Fruit fly (Drosophila melanogaster): ENCODE measurements around the gene mRpS24.
A peak's percentile ranks its signal among the peaks of the same experiment; 100 is the strongest.

mRpS24 gene

DNA sequence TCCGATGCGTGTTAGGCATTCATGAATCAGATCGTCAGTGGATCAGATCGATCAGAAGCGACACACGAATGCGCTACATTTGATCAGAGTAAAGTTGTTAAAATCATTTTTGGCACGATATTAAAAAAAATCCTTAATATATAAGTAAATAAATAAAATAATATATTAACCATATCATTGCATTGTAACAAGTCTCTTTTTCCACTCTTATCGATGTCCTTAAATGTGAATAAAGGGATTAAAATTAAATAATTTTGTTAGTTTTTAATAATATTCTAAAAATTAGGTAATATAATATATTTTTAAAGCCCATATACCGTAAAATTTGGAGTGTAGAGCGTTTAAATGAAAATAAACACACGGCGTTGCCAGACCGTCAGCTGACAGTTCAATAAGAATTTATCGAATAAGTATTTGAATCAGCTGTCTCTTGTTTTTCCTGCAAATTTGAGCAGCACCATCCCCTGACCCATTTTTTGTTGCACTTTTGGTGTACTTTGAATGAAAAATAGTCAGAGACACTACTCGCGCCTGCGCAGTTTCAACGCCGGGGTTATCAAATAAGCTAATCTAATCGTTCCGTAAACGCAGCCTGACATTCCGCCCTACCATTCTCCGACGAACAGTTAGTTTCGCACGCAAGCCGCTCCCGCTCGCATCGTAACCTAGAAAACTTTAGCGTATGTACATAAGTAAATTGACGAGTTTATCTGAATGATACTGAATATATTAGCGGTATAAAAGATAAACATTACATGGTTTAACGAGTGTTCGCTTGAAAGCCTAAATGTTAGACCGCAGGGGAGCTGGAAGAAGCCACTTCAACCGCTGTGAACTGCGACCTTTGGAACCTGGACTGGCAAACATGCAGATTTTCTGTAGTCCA is 11.2 kb downstream of the mRpS24 start, which contains the start of the genes p38a and CG6178 (continued):
- TF ChIP-seq ERR (GFP tag; optimal IDR thresholded peaks at IDR 0.05), result no peak
- peak; percentile 82 for TF ChIP-seq toy (GFP tag; IDR thresholded peaks at IDR 0.05)
- TF ChIP-seq TFAM (GFP tag; optimal IDR thresholded peaks at IDR 0.05), result no peak
- peak; percentile 98 for TF ChIP-seq CG9727 (GFP tag; optimal IDR thresholded peaks at IDR 0.05)
- peak; percentile 13 for TF ChIP-seq CG9876 (GFP tag; optimal IDR thresholded peaks at IDR 0.05)
- peak in 1 of 2 experiments; percentile 97 for TF ChIP-seq Eip74EF (GFP tag; optimal IDR thresholded peaks at IDR 0.05)
- peak; percentile 43 to 53 for TF ChIP-seq Pdp1 (GFP tag; optimal IDR thresholded peaks at IDR 0.05)
- TF ChIP-seq CG13775 (GFP tag; optimal IDR thresholded peaks at IDR 0.05), result peak; percentile 98
- TF ChIP-seq HmgD (GFP tag; optimal IDR thresholded peaks at IDR 0.05), result no peak
- TF ChIP-seq Tbp (GFP tag; optimal IDR thresholded peaks at IDR 0.05), result no peak
- peak; percentile 98 for TF ChIP-seq D19A (tag; optimal IDR thresholded peaks at IDR 0.05)
- TF ChIP-seq esg (GFP tag; conservative IDR thresholded peaks at IDR 0.05), result peak; percentile 97
- peak; percentile 91 for TF ChIP-seq CG6175 (GFP tag; IDR thresholded peaks at IDR 0.05)
- TF ChIP-seq CG14710 (tag; optimal IDR thresholded peaks at IDR 0.05), result peak; percentile 97
- no peak for TF ChIP-seq prd (optimal IDR thresholded peaks at IDR 0.05)
- TF ChIP-seq prd (GFP tag; IDR thresholded peaks at IDR 0.05), result peak; percentile 97
- peak; percentile 96 for TF ChIP-seq B-H2 (GFP tag; optimal IDR thresholded peaks at IDR 0.05)
- no peak for TF ChIP-seq ftz-f1 (GFP tag; optimal IDR thresholded peaks at IDR 0.05)
- TF ChIP-seq CG8944 (GFP tag; optimal IDR thresholded peaks at IDR 0.05), result peak; percentile 36
- no peak for TF ChIP-seq vnd (GFP tag; IDR thresholded peaks at IDR 0.05; ENCODE audit: partially characterized antibody)
- TF ChIP-seq HLH4C (GFP tag; IDR thresholded peaks at IDR 0.05; ENCODE audit: partially characterized antibody), result no peak
- peak; percentile 91 for TF ChIP-seq sqz (GFP tag; optimal IDR thresholded peaks at IDR 0.05)
- peak; percentile 97 for TF ChIP-seq row (GFP tag; IDR thresholded peaks at IDR 0.05)
- peak; percentile 96 for TF ChIP-seq Dbx (GFP tag; IDR thresholded peaks at IDR 0.05)
- TF ChIP-seq CG32772 (GFP tag; IDR thresholded peaks at IDR 0.05), result peak; percentile 97
- peak; percentile 33 for TF ChIP-seq Myb (GFP tag; optimal IDR thresholded peaks at IDR 0.05)
- peak; percentile 92 for TF ChIP-seq org-1 (GFP tag; optimal IDR thresholded peaks at IDR 0.05)
- no peak for TF ChIP-seq nau (GFP tag; optimal IDR thresholded peaks at IDR 0.05)
- TF ChIP-seq CG10321 (GFP tag; IDR thresholded peaks at IDR 0.05), result peak; percentile 77; the same call in 1 of the 2 replicates
- peak; percentile 84 for TF ChIP-seq mirr (GFP tag; optimal IDR thresholded peaks at IDR 0.05)
- no peak for TF ChIP-seq CG42726 (GFP tag; IDR thresholded peaks at IDR 0.05; ENCODE audit: partially characterized antibody)
- peak; percentile 94 for TF ChIP-seq CG5953 (GFP tag; IDR thresholded peaks at IDR 0.05)
- peak; percentile 96 for TF ChIP-seq CG7372 (GFP tag; IDR thresholded peaks at IDR 0.05)
- TF ChIP-seq dan (GFP tag; IDR thresholded peaks at IDR 0.05), result 0 out of 2 replicates have a peak, but pooled peaks have one; percentile 29
- peak; percentile 43 for TF ChIP-seq pfk (GFP tag; optimal IDR thresholded peaks at IDR 0.05)
- peak; percentile 96 for TF ChIP-seq CG9215 (GFP tag; IDR thresholded peaks at IDR 0.05)
- TF ChIP-seq pita (GFP tag; optimal IDR thresholded peaks at IDR 0.05), result no peak
- TF ChIP-seq CG34422 (GFP tag; IDR thresholded peaks at IDR 0.05), result peak; percentile 96
- no peak for TF ChIP-seq hth (optimal IDR thresholded peaks at IDR 0.05)
- peak; percentile 92 for TF ChIP-seq tin (GFP tag; optimal IDR thresholded peaks at IDR 0.05)
- no peak for TF ChIP-seq ato (GFP tag; IDR thresholded peaks at IDR 0.05; ENCODE audit: partially characterized antibody)
- peak; percentile 85 for TF ChIP-seq Max (GFP tag; optimal IDR thresholded peaks at IDR 0.05)
- peak; percentile 86 for TF ChIP-seq gt (GFP tag; IDR thresholded peaks at IDR 0.05)
- TF ChIP-seq CG4820 (GFP tag; optimal IDR thresholded peaks at IDR 0.05), result peak; percentile 91
- no peak for TF ChIP-seq D (optimal IDR thresholded peaks at IDR 0.05)
- peak; percentile 95 for TF ChIP-seq D (GFP tag; optimal IDR thresholded peaks at IDR 0.05)
- TF ChIP-seq seq (GFP tag; IDR thresholded peaks at IDR 0.05), result peak; percentile 96
- TF ChIP-seq unpg (GFP tag; optimal IDR thresholded peaks at IDR 0.05), result peak; percentile 96
- TF ChIP-seq Dll (GFP tag; IDR thresholded peaks at IDR 0.05; ENCODE audit: partially characterized antibody), result no peak
- peak; percentile 94 for TF ChIP-seq Nf-YA (GFP tag; IDR thresholded peaks at IDR 0.05)
